Fruit fly (Drosophila melanogaster) whole organism, embryonic: ENCODE data around the gene chic.

Experiments used
- Aef1 ChIP-seq: fragments of 200-800 bp; sonication (Bioruptor generic); IDR thresholded peaks from 3 replicates; pipeline ENCODE4 v1.3.6; 2022; ENCODE audit warnings: missing biosample characterization, missing genetic modification characterization
- CG10366 ChIP-seq: fragments of 200-800 bp; sonication (Bioruptor generic); IDR thresholded peaks from 2 replicates; pipeline ENCODE4 v1.3.6; 2022; ENCODE audit warnings: missing biosample characterization, missing genetic modification characterization
- CG10979 ChIP-seq: fragments of 200-800 bp; sonication (Bioruptor generic); optimal IDR thresholded peaks from 2 replicates; lab custom pipeline; 2018; ENCODE audit warnings: missing biosample characterization, mild to moderate bottlenecking, missing genetic modification characterization, moderate library complexity
- CG12299 ChIP-seq: fragments of 200-800 bp; sonication (Bioruptor generic); optimal IDR thresholded peaks from 2 replicates; lab custom pipeline; 2018; ENCODE audit warnings: missing biosample characterization, mild to moderate bottlenecking, missing genetic modification characterization
- CG1233 ChIP-seq: fragments of 200-800 bp; sonication (Bioruptor generic); optimal IDR thresholded peaks from 4 replicates; lab custom pipeline; 2018; ENCODE audit warnings: missing biosample characterization, mild to moderate bottlenecking, missing genetic modification characterization
- CG14860 ChIP-seq: fragments of 200-800 bp; sonication (Bioruptor generic); IDR thresholded peaks from 3 replicates; pipeline ENCODE4 v1.3.6; 2022; ENCODE audit warnings: missing biosample characterization, missing genetic modification characterization; ENCODE audit not compliant: partially characterized antibody
- CG14965 ChIP-seq: fragments of 200-800 bp; sonication (Bioruptor generic); optimal IDR thresholded peaks from 2 replicates; lab custom pipeline; 2016; ENCODE audit warnings: missing biosample characterization, missing genetic modification characterization, borderline replicate concordance
- CG17186 ChIP-seq: fragments of 200-800 bp; sonication (Bioruptor generic); optimal IDR thresholded peaks from 3 replicates; lab custom pipeline; 2017; ENCODE audit warnings: missing biosample characterization, missing genetic modification reagents, missing genetic modification characterization
- CG17359 ChIP-seq: fragments of 200-800 bp; sonication (Bioruptor generic); optimal IDR thresholded peaks from 3 replicates; lab custom pipeline; 2018; ENCODE audit warnings: missing biosample characterization, mild to moderate bottlenecking, missing genetic modification characterization, moderate library complexity
- CG17612 ChIP-seq: fragments of 200-800 bp; sonication (Bioruptor generic); IDR thresholded peaks from 2 replicates; pipeline ENCODE4 v1.3.6; 2022; ENCODE audit warnings: missing biosample characterization, missing genetic modification characterization
- CG18619 ChIP-seq: fragments of 200-800 bp; sonication (Bioruptor generic); optimal IDR thresholded peaks from 3 replicates; lab custom pipeline; 2017; ENCODE audit warnings: missing biosample characterization, mild to moderate bottlenecking, missing genetic modification characterization
- CG2199 ChIP-seq: fragments of 200-800 bp; sonication (Bioruptor generic); IDR thresholded peaks from 3 replicates; pipeline ENCODE4 v1.3.6; 2022; ENCODE audit warnings: missing biosample characterization, missing genetic modification characterization
- CG4360 ChIP-seq: fragments of 200-800 bp; sonication (Bioruptor generic); IDR thresholded peaks from 2 replicates; pipeline ENCODE4 v1.3.6; 2022; ENCODE audit warnings: missing biosample characterization, missing genetic modification characterization
- CG4424 ChIP-seq: fragments of 200-800 bp; sonication (Bioruptor generic); optimal IDR thresholded peaks from 3 replicates; lab custom pipeline; 2016; ENCODE audit warnings: missing biosample characterization, missing genetic modification characterization
- CG4617 ChIP-seq: fragments of 200-800 bp; sonication (Bioruptor generic); optimal IDR thresholded peaks from 3 replicates; lab custom pipeline; 2016; ENCODE audit warnings: missing biosample characterization, missing genetic modification characterization, borderline replicate concordance
- CG6175 ChIP-seq: fragments of 200-800 bp; sonication (Bioruptor generic); IDR thresholded peaks from 3 replicates; pipeline ENCODE4 v1.3.6; 2022; ENCODE audit warnings: missing biosample characterization, missing genetic modification characterization
- CTCF ChIP-seq: fragments of 200-800 bp; sonication (Bioruptor generic); optimal IDR thresholded peaks from 2 replicates; lab custom pipeline; 2017; ENCODE audit warnings: missing biosample characterization, mild to moderate bottlenecking, missing genetic modification characterization, moderate library complexity
- Ets65A ChIP-seq: fragments of 200-800 bp; sonication (Bioruptor generic); peaks from one replicate; lab custom pipeline; 2016; ENCODE audit warnings: missing biosample characterization, missing genetic modification characterization
- HHEX ChIP-seq: fragments of 200-800 bp; sonication (Bioruptor generic); optimal IDR thresholded peaks from 3 replicates; lab custom pipeline; 2017; ENCODE audit warnings: missing biosample characterization, mild to moderate bottlenecking, missing genetic modification characterization, missing genetic modification reagents
- Lhr ChIP-seq: fragments of 200-800 bp; sonication (Bioruptor generic); optimal IDR thresholded peaks from 3 replicates; lab custom pipeline; 2017; ENCODE audit warnings: mild to moderate bottlenecking, missing biosample characterization, missing genetic modification reagents, missing genetic modification characterization
- Max ChIP-seq: fragments of 200-800 bp; sonication (Bioruptor generic); optimal IDR thresholded peaks from 2 replicates; lab custom pipeline; 2016; ENCODE audit warnings: missing biosample characterization, mild to moderate bottlenecking, missing genetic modification characterization
- NC2α ChIP-seq: fragments of 200-800 bp; sonication (Bioruptor generic); optimal IDR thresholded peaks from 2 replicates; lab custom pipeline; 2016; ENCODE audit warnings: missing biosample characterization, missing genetic modification characterization
- Optix ChIP-seq: fragments of 200-800 bp; sonication (Bioruptor generic); IDR thresholded peaks from 3 replicates; pipeline ENCODE4 v1.3.6; 2022; ENCODE audit warnings: missing biosample characterization, missing genetic modification characterization
- Ptx1 ChIP-seq: fragments of 200-800 bp; sonication (Bioruptor generic); IDR thresholded peaks from 2 replicates; pipeline ENCODE4 v1.3.6; 2022; ENCODE audit warnings: missing biosample characterization, missing genetic modification characterization
- Scr ChIP-seq: fragments of 200-800 bp; sonication (Bioruptor generic); IDR thresholded peaks from 2 replicates; pipeline ENCODE4 v1.3.6; 2022; ENCODE audit warnings: missing biosample characterization, missing genetic modification characterization; ENCODE audit not compliant: partially characterized antibody
- Side ChIP-seq: fragments of 200-800 bp; sonication (Bioruptor generic); optimal IDR thresholded peaks from 2 replicates; lab custom pipeline; 2016; ENCODE audit warnings: missing biosample characterization, missing genetic modification characterization
- Sin3A ChIP-seq: fragments of >200 bp; optimal IDR thresholded peaks from 2 replicates; lab custom pipeline; 2018
- Sry-δ ChIP-seq: fragments of 200-800 bp; sonication (Bioruptor generic); optimal IDR thresholded peaks from 2 replicates; lab custom pipeline; 2016; ENCODE audit warnings: missing biosample characterization, missing genetic modification characterization
- Xbp1 ChIP-seq: fragments of 200-800 bp; sonication (Bioruptor generic); optimal IDR thresholded peaks from 3 replicates; lab custom pipeline; 2016; ENCODE audit warnings: missing biosample characterization, mild to moderate bottlenecking, missing genetic modification characterization
- aop ChIP-seq: fragments of 200-800 bp; sonication (Bioruptor generic); IDR thresholded peaks from 2 replicates; pipeline ENCODE4 v1.3.6; 2022; ENCODE audit warnings: missing biosample characterization, missing genetic modification characterization
- az2 ChIP-seq: fragments of 200-800 bp; sonication (Bioruptor generic); optimal IDR thresholded peaks from 3 replicates; lab custom pipeline; 2016; ENCODE audit warnings: missing biosample characterization, missing genetic modification characterization
- bcd ChIP-seq: fragments of 200-800 bp; sonication (Bioruptor generic); optimal IDR thresholded peaks from 2 replicates; lab custom pipeline; 2017; ENCODE audit warnings: missing biosample characterization, mild to moderate bottlenecking, missing genetic modification characterization
- bigmax ChIP-seq: fragments of 200-800 bp; sonication (Bioruptor generic); optimal IDR thresholded peaks from 2 replicates; lab custom pipeline; 2018; ENCODE audit warnings: missing biosample characterization, mild to moderate bottlenecking, missing genetic modification characterization
- chif ChIP-seq, 2 experiments: fragments of 200-800 bp; sonication (Bioruptor generic); optimal IDR thresholded peaks; 3 replicates each; lab custom pipeline; 2016; ENCODE audit warnings: missing biosample characterization in 2 of 2, missing genetic modification characterization in 2 of 2
- chinmo ChIP-seq: fragments of 200-800 bp; sonication (Bioruptor generic); IDR thresholded peaks from 4 replicates; pipeline ENCODE4 v1.3.6; 2022; ENCODE audit warnings: missing biosample characterization, missing genetic modification characterization; ENCODE audit not compliant: partially characterized antibody
- crc ChIP-seq: fragments of 200-800 bp; sonication (Bioruptor generic); optimal IDR thresholded peaks from 2 replicates; lab custom pipeline; 2016; ENCODE audit warnings: missing biosample characterization, missing genetic modification characterization
- fd64A ChIP-seq: fragments of 200-800 bp; sonication (Bioruptor generic); optimal IDR thresholded peaks from 3 replicates; lab custom pipeline; 2018; ENCODE audit warnings: missing biosample characterization, mild to moderate bottlenecking, missing genetic modification characterization
- gt ChIP-seq: fragments of 200-800 bp; sonication (Bioruptor generic); IDR thresholded peaks from 2 replicates; pipeline ENCODE4 v1.3.6; 2022; ENCODE audit warnings: missing biosample characterization, missing genetic modification characterization
- her ChIP-seq: fragments of 200-800 bp; sonication (Bioruptor generic); optimal IDR thresholded peaks from 2 replicates; lab custom pipeline; 2016; ENCODE audit warnings: missing biosample characterization, missing genetic modification characterization
- hth ChIP-seq: fragments of >200 bp; optimal IDR thresholded peaks from 2 replicates; lab custom pipeline; 2017; ENCODE audit warnings: inconsistent platforms
- lbe ChIP-seq: fragments of 200-800 bp; sonication (Bioruptor generic); optimal IDR thresholded peaks from 2 replicates; lab custom pipeline; 2016; ENCODE audit warnings: missing biosample characterization, mild to moderate bottlenecking, missing genetic modification characterization
- pnt ChIP-seq: fragments of 200-800 bp; sonication (Bioruptor generic); optimal IDR thresholded peaks from 3 replicates; lab custom pipeline; 2016; ENCODE audit warnings: missing biosample characterization, missing genetic modification characterization
- sc ChIP-seq, 3 experiments: fragments of >200 bp in 2 of 3; fragments of 200-800 bp in 1 of 3; sonication (Bioruptor generic) in 1 of 3; optimal IDR thresholded peaks; 2 replicates in 2 of 3; 3 replicates in 1 of 3; lab custom pipeline; 2017; ENCODE audit warnings: mild to moderate bottlenecking in 1 of 3, missing biosample characterization in 1 of 3, missing genetic modification characterization in 1 of 3, missing genetic modification reagents in 1 of 3
- scrt ChIP-seq: fragments of 200-800 bp; sonication (Bioruptor generic); optimal IDR thresholded peaks from 2 replicates; lab custom pipeline; 2018; ENCODE audit warnings: missing biosample characterization, mild to moderate bottlenecking, missing genetic modification characterization, moderate library complexity
- sim ChIP-seq: fragments of 200-800 bp; sonication (Bioruptor generic); IDR thresholded peaks from 2 replicates; pipeline ENCODE4 v1.3.6; 2022; ENCODE audit warnings: missing biosample characterization, missing genetic modification characterization
- slou ChIP-seq: fragments of 200-800 bp; sonication (Bioruptor generic); optimal IDR thresholded peaks from 3 replicates; lab custom pipeline; 2016; ENCODE audit warnings: missing biosample characterization, missing genetic modification characterization
- ssp ChIP-seq: fragments of 200-800 bp; sonication (Bioruptor generic); IDR thresholded peaks from 2 replicates; pipeline ENCODE4 v1.3.6; 2022; ENCODE audit warnings: missing biosample characterization, missing genetic modification characterization
- tna ChIP-seq: fragments of 200-800 bp; sonication (Bioruptor generic); IDR thresholded peaks from 2 replicates; pipeline ENCODE4 v1.3.6; 2022; ENCODE audit warnings: missing biosample characterization, missing genetic modification characterization; ENCODE audit not compliant: partially characterized antibody
- twi ChIP-seq: fragments of 200-800 bp; optimal IDR thresholded peaks from 2 replicates; lab custom pipeline; 2019; ENCODE audit warnings: missing biosample characterization, mild to moderate bottlenecking, missing genetic modification characterization, moderate library complexity
- unpg ChIP-seq: fragments of 200-800 bp; sonication (Bioruptor generic); optimal IDR thresholded peaks from 3 replicates; lab custom pipeline; 2018; ENCODE audit warnings: missing biosample characterization, mild to moderate bottlenecking, missing genetic modification characterization, moderate library complexity
- vfl ChIP-seq: fragments of 200-800 bp; sonication (Bioruptor generic); optimal IDR thresholded peaks from 2 replicates; lab custom pipeline; 2016; ENCODE audit warnings: missing biosample characterization, missing genetic modification characterization
- wdn ChIP-seq: fragments of 200-800 bp; sonication (Bioruptor generic); IDR thresholded peaks from 2 replicates; pipeline ENCODE4 v1.3.6; 2022; ENCODE audit warnings: missing biosample characterization, missing genetic modification characterization
- zfh2 ChIP-seq: fragments of 200-800 bp; sonication (Bioruptor generic); optimal IDR thresholded peaks from 2 replicates; lab custom pipeline; 2016; ENCODE audit warnings: missing biosample characterization, missing genetic modification characterization

Gene chic

dm6 chr2L:6028712-6029111 lies 47.9 kb upstream of the chic start (continued):
- TF ChIP-seq chinmo (GFP tag; lab: Robert Waterston, UW) (no peak), crc (no peak), Lhr (GFP tag; lab: Kevin White, UChicago) (no peak), lbe (GFP tag; lab: Kevin White, UChicago) (no peak), Ets65A (peak; percentile 83), bigmax (GFP tag; lab: Kevin White, UChicago) (no peak), ssp (GFP tag; lab: Robert Waterston, UW) (no peak), CG6175 (GFP tag; lab: Robert Waterston, UW) (no peak), NC2α (GFP tag; lab: Kevin White, UChicago) (no peak), tna (GFP tag; lab: Robert Waterston, UW) (no peak), CG17612 (no peak), CG4617 (GFP tag; lab: Kevin White, UChicago) (no peak), CG14860 (GFP tag; lab: Robert Waterston, UW) (no peak), bcd (GFP tag; lab: Kevin White, UChicago) (no peak), sim (GFP tag; lab: Robert Waterston, UW) (no peak), hth (no peak), her (GFP tag; lab: Kevin White, UChicago) (no peak), sc (optimal IDR thresholded peaks at IDR 0.05; lab: Kevin White, UChicago) (no peak), sc (GFP tag; optimal IDR thresholded peaks at IDR 0.05; lab: Kevin White, UChicago) (no peak), CG10366 (GFP tag; lab: Robert Waterston, UW) (peak; percentile 32; the same call in 1 of the 2 replicates), gt (no peak), vfl (no peak), HHEX (GFP tag; lab: Kevin White, UChicago) (no peak), az2 (peak; percentile 6), CTCF (no peak), CG10979 (no peak), aop (GFP tag; lab: Robert Waterston, UW) (no peak), unpg (GFP tag; lab: Kevin White, UChicago) (peak; percentile 10), Side (no peak), twi (tag; lab: Kevin White, UChicago) (no peak), pnt (GFP tag; lab: Kevin White, UChicago) (no peak), CG18619 (GFP tag; lab: Kevin White, UChicago) (no peak), Optix (GFP tag; lab: Robert Waterston, UW) (0 out of 3 replicates have a peak, but pooled peaks have one; percentile 7), slou (GFP tag; lab: Kevin White, UChicago) (no peak)

- no peak for TF ChIP-seq Ptx1 (GFP tag; lab: Robert Waterston, UW)
- TF ChIP-seq CG1233 (GFP tag; lab: Kevin White, UChicago), result no peak
- no peak for TF ChIP-seq gt
- peak; percentile 47 for TF ChIP-seq Max
- TF ChIP-seq Sry-δ (GFP tag; lab: Kevin White, UChicago), result peak; percentile 18
- no peak for TF ChIP-seq zfh2 (GFP tag; lab: Kevin White, UChicago)
- TF ChIP-seq CG17186 (GFP tag; lab: Kevin White, UChicago), result peak; percentile 58
- no peak for TF ChIP-seq wdn (GFP tag; lab: Robert Waterston, UW)
- no peak for TF ChIP-seq Optix (GFP tag; lab: Robert Waterston, UW)
- no peak for TF ChIP-seq CG4360
- TF ChIP-seq CG14965 (GFP tag; lab: Kevin White, UChicago), result no peak
- no peak for TF ChIP-seq chif (GFP tag; optimal IDR thresholded peaks at IDR 0.05; lab: Kevin White, UChicago)
- TF ChIP-seq fd64A (GFP tag; lab: Kevin White, UChicago), result no peak
- TF ChIP-seq Sin3A, result peak; percentile 29
- no peak for TF ChIP-seq Aef1 (GFP tag; lab: Robert Waterston, UW)
- no peak for TF ChIP-seq CG12299 (tag; lab: Kevin White, UChicago)
- TF ChIP-seq Scr (GFP tag; lab: Robert Waterston, UW), result no peak; the same call in 1 of the 2 replicates
- peak; percentile 3 for TF ChIP-seq CG17359 (tag; lab: Kevin White, UChicago)
- TF ChIP-seq CG4424 (GFP tag; lab: Kevin White, UChicago), result no peak
- TF ChIP-seq CG2199 (GFP tag; lab: Robert Waterston, UW), result no peak
- no peak for TF ChIP-seq scrt
- TF ChIP-seq Xbp1 (GFP tag; lab: Kevin White, UChicago), result no peak
Observed at dm6 chr2L:6024345-6024907, 43.6 kb upstream of the chic start, which contains the start of gene CG9107. Gene CG9107 (minus strand): TSS chr2L:6024539.
